Fruit fly (Drosophila melanogaster) whole organism, embryonic: ENCODE data around the gene CG7320.
A peak's percentile ranks its signal among the peaks of the same experiment; 100 is the strongest.

Experiments
- CG1024 ChIP-seq: fragments of 200-800 bp; sonication (Bioruptor generic); IDR thresholded peaks from 2 replicates; pipeline ENCODE4 v1.3.6; 2022; ENCODE audit warnings: missing biosample characterization, missing genetic modification characterization
- CG10959 ChIP-seq: fragments of 200-800 bp; sonication (Bioruptor generic); IDR thresholded peaks from 2 replicates; pipeline ENCODE4 v1.3.6; 2022; ENCODE audit warnings: missing biosample characterization, missing genetic modification characterization
- CG12071 ChIP-seq: fragments of 200-800 bp; sonication (Bioruptor generic); optimal IDR thresholded peaks from 3 replicates; lab custom pipeline; 2018; ENCODE audit warnings: missing biosample characterization, mild to moderate bottlenecking, missing genetic modification characterization
- CG1233 ChIP-seq: fragments of 200-800 bp; sonication (Bioruptor generic); optimal IDR thresholded peaks from 4 replicates; lab custom pipeline; 2018; ENCODE audit warnings: missing biosample characterization, mild to moderate bottlenecking, missing genetic modification characterization
- CG12769 ChIP-seq: fragments of 200-800 bp; sonication (Bioruptor generic); optimal IDR thresholded peaks from 2 replicates; lab custom pipeline; 2019; ENCODE audit warnings: missing biosample characterization, mild to moderate bottlenecking, missing genetic modification characterization, moderate library complexity
- CG13287 ChIP-seq: fragments of 200-800 bp; sonication (Bioruptor generic); IDR thresholded peaks from 2 replicates; pipeline ENCODE4 v1.3.6; 2022; ENCODE audit warnings: missing biosample characterization, missing genetic modification characterization; ENCODE audit not compliant: partially characterized antibody
- CG14965 ChIP-seq: fragments of 200-800 bp; sonication (Bioruptor generic); optimal IDR thresholded peaks from 2 replicates; lab custom pipeline; 2016; ENCODE audit warnings: missing biosample characterization, missing genetic modification characterization, borderline replicate concordance
- CG2120 ChIP-seq: fragments of 200-800 bp; sonication (Bioruptor generic); optimal IDR thresholded peaks from 3 replicates; lab custom pipeline; 2016; ENCODE audit warnings: missing biosample characterization, missing genetic modification characterization
- CG31441 ChIP-seq: fragments of 200-800 bp; sonication (Bioruptor generic); IDR thresholded peaks from 2 replicates; pipeline ENCODE4 v1.3.6; 2022; ENCODE audit warnings: missing biosample characterization, missing genetic modification characterization
- CG4360 ChIP-seq: fragments of 200-800 bp; sonication (Bioruptor generic); IDR thresholded peaks from 2 replicates; pipeline ENCODE4 v1.3.6; 2022; ENCODE audit warnings: missing biosample characterization, missing genetic modification characterization
- CG4424 ChIP-seq: fragments of 200-800 bp; sonication (Bioruptor generic); optimal IDR thresholded peaks from 3 replicates; lab custom pipeline; 2016; ENCODE audit warnings: missing biosample characterization, missing genetic modification characterization
- CG6689 ChIP-seq: fragments of 200-800 bp; sonication (Bioruptor generic); IDR thresholded peaks from 2 replicates; pipeline ENCODE4 v1.3.6; 2022; ENCODE audit warnings: missing biosample characterization, missing genetic modification characterization
- CG7745 ChIP-seq: fragments of 200-800 bp; sonication (Bioruptor generic); optimal IDR thresholded peaks from 2 replicates; lab custom pipeline; 2018; ENCODE audit warnings: missing biosample characterization, mild to moderate bottlenecking, missing genetic modification characterization, moderate library complexity
- CG7928 ChIP-seq: fragments of 200-800 bp; sonication (Bioruptor generic); optimal IDR thresholded peaks from 2 replicates; lab custom pipeline; 2017; ENCODE audit warnings: missing biosample characterization, mild to moderate bottlenecking, missing genetic modification characterization
- CG8281 ChIP-seq: fragments of 200-800 bp; sonication (Bioruptor generic); optimal IDR thresholded peaks from 2 replicates; lab custom pipeline; 2018; ENCODE audit warnings: missing biosample characterization, mild to moderate bottlenecking, missing genetic modification characterization, moderate library complexity
- CG8388 ChIP-seq: fragments of 200-800 bp; sonication (Bioruptor generic); optimal IDR thresholded peaks from 2 replicates; lab custom pipeline; 2019; ENCODE audit warnings: missing biosample characterization, mild to moderate bottlenecking, missing genetic modification characterization, moderate library complexity
- D ChIP-seq, 2 experiments: fragments of 200-800 bp in 1 of 2; fragments of >200 bp in 1 of 2; sonication (Bioruptor generic) in 1 of 2; optimal IDR thresholded peaks; 2 replicates in 1 of 2; 3 replicates in 1 of 2; lab custom pipeline; 2017; ENCODE audit warnings: mild to moderate bottlenecking in 1 of 2, missing biosample characterization in 1 of 2, missing genetic modification characterization in 1 of 2, missing genetic modification reagents in 1 of 2
- D19A ChIP-seq: fragments of 200-800 bp; optimal IDR thresholded peaks from 3 replicates; lab custom pipeline; 2019; ENCODE audit warnings: missing biosample characterization, mild to moderate bottlenecking, missing genetic modification characterization, moderate library complexity
- D19B ChIP-seq: fragments of 200-800 bp; sonication (Bioruptor generic); optimal IDR thresholded peaks from 2 replicates; lab custom pipeline; 2017; ENCODE audit warnings: missing biosample characterization, mild to moderate bottlenecking, missing genetic modification characterization
- Deaf1 ChIP-seq: fragments of 200-800 bp; optimal IDR thresholded peaks from 3 replicates; lab custom pipeline; 2019; ENCODE audit warnings: missing biosample characterization, mild to moderate bottlenecking, missing genetic modification characterization, moderate library complexity
- Fer2 ChIP-seq: fragments of 200-800 bp; sonication (Bioruptor generic); optimal IDR thresholded peaks from 2 replicates; lab custom pipeline; 2018; ENCODE audit warnings: missing biosample characterization, mild to moderate bottlenecking, missing genetic modification characterization, moderate library complexity
- Gsc ChIP-seq: fragments of 200-800 bp; sonication (Bioruptor generic); IDR thresholded peaks from 2 replicates; pipeline ENCODE4 v1.3.6; 2022; ENCODE audit warnings: missing biosample characterization, missing genetic modification characterization
- Hr78 ChIP-seq, 2 experiments: fragments of 200-800 bp in 1 of 2; fragments of >200 bp in 1 of 2; sonication (Bioruptor generic) in 1 of 2; optimal IDR thresholded peaks; 2 replicates each; lab custom pipeline; 2017 to 2019; ENCODE audit warnings: missing biosample characterization in 2 of 2, missing genetic modification characterization in 2 of 2, mild to moderate bottlenecking in 1 of 2, moderate library complexity in 1 of 2
- Max ChIP-seq: fragments of 200-800 bp; sonication (Bioruptor generic); optimal IDR thresholded peaks from 2 replicates; lab custom pipeline; 2016; ENCODE audit warnings: missing biosample characterization, mild to moderate bottlenecking, missing genetic modification characterization
- NfI ChIP-seq: fragments of 200-800 bp; sonication (Bioruptor generic); optimal IDR thresholded peaks from 3 replicates; lab custom pipeline; 2018; ENCODE audit warnings: missing biosample characterization, mild to moderate bottlenecking, missing genetic modification characterization, moderate library complexity
- PHDP ChIP-seq: fragments of 200-800 bp; sonication (Bioruptor generic); optimal IDR thresholded peaks from 3 replicates; lab custom pipeline; 2018; ENCODE audit warnings: missing biosample characterization, mild to moderate bottlenecking, missing genetic modification characterization, moderate library complexity
- Side ChIP-seq: fragments of 200-800 bp; sonication (Bioruptor generic); optimal IDR thresholded peaks from 2 replicates; lab custom pipeline; 2016; ENCODE audit warnings: missing biosample characterization, missing genetic modification characterization
- Sin3A ChIP-seq: fragments of >200 bp; optimal IDR thresholded peaks from 2 replicates; lab custom pipeline; 2018
- Six4 ChIP-seq: fragments of 200-800 bp; sonication (Bioruptor generic); optimal IDR thresholded peaks from 2 replicates; lab custom pipeline; 2016; ENCODE audit warnings: missing biosample characterization, missing genetic modification characterization
- Sox102F ChIP-seq: fragments of 200-800 bp; sonication (Bioruptor generic); optimal IDR thresholded peaks from 2 replicates; lab custom pipeline; 2018; ENCODE audit warnings: missing biosample characterization, mild to moderate bottlenecking, missing genetic modification characterization, moderate library complexity
- Stat92E ChIP-seq, 3 experiments: fragments of >200 bp in 2 of 3; fragments of 200-800 bp in 1 of 3; sonication (Bioruptor generic) in 1 of 3; optimal IDR thresholded peaks; 2 replicates each; lab custom pipeline; 2017 to 2019; ENCODE audit warnings: missing biosample characterization in 3 of 3, missing genetic modification characterization in 3 of 3, mild to moderate bottlenecking in 1 of 3, moderate library complexity in 1 of 3
- Xrp1 ChIP-seq: fragments of 200-800 bp; sonication (Bioruptor generic); IDR thresholded peaks from 2 replicates; pipeline ENCODE4 v1.3.6; 2022; ENCODE audit warnings: missing biosample characterization, missing genetic modification characterization
- ab ChIP-seq: fragments of 200-800 bp; sonication (Bioruptor generic); optimal IDR thresholded peaks from 2 replicates; lab custom pipeline; 2016; ENCODE audit warnings: missing biosample characterization, missing genetic modification characterization
- br ChIP-seq: fragments of >200 bp; optimal IDR thresholded peaks from 2 replicates; lab custom pipeline; 2017
- crc ChIP-seq: fragments of 200-800 bp; sonication (Bioruptor generic); optimal IDR thresholded peaks from 2 replicates; lab custom pipeline; 2016; ENCODE audit warnings: missing biosample characterization, missing genetic modification characterization
- croc ChIP-seq: fragments of 200-800 bp; sonication (Bioruptor generic); conservative IDR thresholded peaks from 3 replicates; pipeline ENCODE4 v1.3.6; 2022; ENCODE audit warnings: missing biosample characterization, missing genetic modification characterization
- dmrt11E ChIP-seq: fragments of 200-800 bp; sonication (Bioruptor generic); optimal IDR thresholded peaks from 3 replicates; lab custom pipeline; 2018; ENCODE audit warnings: missing biosample characterization, mild to moderate bottlenecking, missing genetic modification characterization, moderate library complexity
- eve ChIP-seq, 2 experiments: fragments of >200 bp; optimal IDR thresholded peaks; 2 replicates each; lab custom pipeline; 2017; ENCODE audit warnings: missing biosample characterization in 2 of 2, missing genetic modification characterization in 2 of 2
- grau ChIP-seq: fragments of 200-800 bp; optimal IDR thresholded peaks from 3 replicates; lab custom pipeline; 2019; ENCODE audit warnings: missing biosample characterization, mild to moderate bottlenecking, missing genetic modification characterization, moderate library complexity
- gsb-n ChIP-seq: fragments of 200-800 bp; sonication (Bioruptor generic); optimal IDR thresholded peaks from 3 replicates; lab custom pipeline; 2018; ENCODE audit warnings: missing biosample characterization, mild to moderate bottlenecking, missing genetic modification characterization
- ind ChIP-seq: fragments of 200-800 bp; sonication (Bioruptor generic); optimal IDR thresholded peaks from 3 replicates; lab custom pipeline; 2016; ENCODE audit warnings: missing biosample characterization, missing genetic modification characterization
- insv ChIP-seq, 2 experiments: fragments of 200-800 bp; sonication (Bioruptor generic); optimal IDR thresholded peaks; 3 replicates each; lab custom pipeline; 2016 to 2018; ENCODE audit warnings: missing biosample characterization in 2 of 2, missing genetic modification characterization in 2 of 2
- nmo ChIP-seq: fragments of 200-800 bp; sonication (Bioruptor generic); optimal IDR thresholded peaks from 2 replicates; lab custom pipeline; 2018; ENCODE audit warnings: missing biosample characterization, mild to moderate bottlenecking, missing genetic modification characterization, moderate library complexity
- oc ChIP-seq: fragments of 200-800 bp; sonication (Bioruptor generic); optimal IDR thresholded peaks from 2 replicates; lab custom pipeline; 2018; ENCODE audit warnings: missing biosample characterization, mild to moderate bottlenecking, missing genetic modification characterization, moderate library complexity
- prd ChIP-seq, 3 experiments: fragments of >200 bp in 2 of 3; fragments of 200-800 bp in 1 of 3; sonication (Bioruptor generic) in 1 of 3; optimal IDR thresholded peaks in 2 of 3; IDR thresholded peaks in 1 of 3; 2 replicates in 2 of 3; 3 replicates in 1 of 3; pipeline versions ENCODE4 v1.3.6 to Lab custom; 2017 to 2022; ENCODE audit warnings: missing biosample characterization in 1 of 3, missing genetic modification characterization in 1 of 3
- ranshi ChIP-seq: fragments of 200-800 bp; sonication (Bioruptor generic); IDR thresholded peaks from 2 replicates; pipeline ENCODE4 v1.3.6; 2022; ENCODE audit warnings: missing biosample characterization, missing genetic modification characterization
- sqz ChIP-seq: fragments of 200-800 bp; sonication (Bioruptor generic); optimal IDR thresholded peaks from 3 replicates; lab custom pipeline; 2018; ENCODE audit warnings: missing biosample characterization, mild to moderate bottlenecking, missing genetic modification characterization
- sug ChIP-seq: fragments of 200-800 bp; optimal IDR thresholded peaks from 2 replicates; lab custom pipeline; 2019; ENCODE audit warnings: missing biosample characterization, mild to moderate bottlenecking, missing genetic modification characterization, moderate library complexity
- tap ChIP-seq: fragments of 200-800 bp; optimal IDR thresholded peaks from 3 replicates; lab custom pipeline; 2019; ENCODE audit warnings: missing biosample characterization, mild to moderate bottlenecking, missing genetic modification characterization, moderate library complexity
- tio ChIP-seq: fragments of 200-800 bp; sonication (Bioruptor generic); optimal IDR thresholded peaks from 2 replicates; lab custom pipeline; 2017; ENCODE audit warnings: missing biosample characterization, missing genetic modification characterization, inconsistent platforms

Gene CG7320

dm6 chr3L:18203949-18204348 is 2.7 kb downstream of the CG7320 start (continued):
- TF ChIP-seq nmo (GFP tag; lab: Kevin White, UChicago) (peak; percentile 84), CG7928 (GFP tag; lab: Kevin White, UChicago) (no peak), oc (tag; lab: Kevin White, UChicago) (peak; percentile 11), D19B (GFP tag; lab: Kevin White, UChicago) (no peak), Side (GFP tag; lab: Kevin White, UChicago) (no peak), dmrt11E (tag; lab: Kevin White, UChicago) (peak; percentile 91), CG13287 (GFP tag; lab: Robert Waterston, UW) (no peak), CG7745 (tag; lab: Kevin White, UChicago) (peak; percentile 44), CG4360 (no peak), tio (GFP tag; lab: Kevin White, UChicago) (peak; percentile 19), CG14965 (GFP tag; lab: Kevin White, UChicago) (no peak), CG1024 (GFP tag; lab: Robert Waterston, UW) (no peak), sug (tag; lab: Kevin White, UChicago) (peak; percentile 25), eve (GFP tag; optimal IDR thresholded peaks at IDR 0.05; lab: Kevin White, UChicago) (no peak), CG2120 (GFP tag; lab: Kevin White, UChicago) (no peak), prd (optimal IDR thresholded peaks at IDR 0.05; lab: Kevin White, UChicago) (no peak), prd (GFP tag; IDR thresholded peaks at IDR 0.05; lab: Robert Waterston, UW) (peak; percentile 77), CG12071 (GFP tag; lab: Kevin White, UChicago) (no peak), Xrp1 (GFP tag; lab: Robert Waterston, UW) (peak; percentile 88), tap (peak; percentile 53), CG8281 (tag; lab: Kevin White, UChicago) (peak; percentile 15), insv (GFP tag; optimal IDR thresholded peaks at IDR 0.05; lab: Kevin White, UChicago) (no peak), CG4424 (GFP tag; lab: Kevin White, UChicago) (peak; percentile 63), sqz (no peak), Gsc (GFP tag; lab: Robert Waterston, UW) (no peak), NfI (GFP tag; lab: Kevin White, UChicago) (no peak), CG31441 (GFP tag; lab: Robert Waterston, UW) (peak; percentile 81), Stat92E (GFP tag; optimal IDR thresholded peaks at IDR 0.05; lab: Kevin White, UChicago) (peak in 1 of 3 experiments; percentile 81), Six4 (peak; percentile 30), Deaf1 (tag; lab: Kevin White, UChicago) (peak; percentile 36), Fer2 (no peak), Sin3A (lab: Kevin White, UChicago) (no peak), ranshi (GFP tag; lab: Robert Waterston, UW) (peak; percentile 42; the same call in 1 of the 2 replicates), D19A (tag; lab: Kevin White, UChicago) (peak; percentile 79), gsb-n (peak; percentile 82), ab (GFP tag; lab: Kevin White, UChicago) (no peak), PHDP (tag; lab: Kevin White, UChicago) (peak; percentile 64), CG12769 (no peak), D (optimal IDR thresholded peaks at IDR 0.05; lab: Kevin White, UChicago) (no peak), D (GFP tag; optimal IDR thresholded peaks at IDR 0.05; lab: Kevin White, UChicago) (peak; percentile 58), CG8388 (GFP tag; lab: Kevin White, UChicago) (peak; percentile 75), CG1233 (peak; percentile 30), CG10959 (GFP tag; lab: Robert Waterston, UW) (no peak), Sox102F (peak; percentile 62), crc (no peak), Max (GFP tag; lab: Kevin White, UChicago) (no peak), Hr78 (GFP tag; optimal IDR thresholded peaks at IDR 0.05; lab: Kevin White, UChicago) (peak in 1 of 2 experiments; percentile 60), grau (tag; lab: Kevin White, UChicago) (peak; percentile 75), br (lab: Kevin White, UChicago) (no peak), croc (GFP tag; lab: Robert Waterston, UW) (peak; percentile 63), ind (peak; percentile 30), CG6689 (GFP tag; lab: Robert Waterston, UW) (peak; percentile 83)
